Fruit fly (Drosophila melanogaster) whole organism, prepupa: ENCODE measurements around the gene CG9855.

ENCODE experiments used
- CG11762 ChIP-seq: fragments of 200-800 bp; sonication (Bioruptor generic); optimal IDR thresholded peaks from 3 replicates; lab custom pipeline; 2016; ENCODE audit warnings: missing biosample characterization, missing genetic modification characterization; ENCODE audit not compliant: insufficient read depth
- CG31627 ChIP-seq: fragments of 200-800 bp; sonication (Bioruptor generic); optimal IDR thresholded peaks from 3 replicates; lab custom pipeline; 2016; ENCODE audit warnings: missing biosample characterization, missing genetic modification characterization
- CG6792 ChIP-seq: fragments of 200-800 bp; sonication (Bioruptor generic); optimal IDR thresholded peaks from 3 replicates; lab custom pipeline; 2016; ENCODE audit warnings: missing biosample characterization, missing genetic modification characterization
- CG6808 ChIP-seq: fragments of 200-800 bp; sonication (Bioruptor generic); optimal IDR thresholded peaks from 3 replicates; lab custom pipeline; 2017; ENCODE audit warnings: missing biosample characterization, missing genetic modification characterization, mild to moderate bottlenecking, moderate library complexity, missing genetic modification reagents
- CG6854 ChIP-seq: fragments of 200-800 bp; sonication (Bioruptor generic); optimal IDR thresholded peaks from 2 replicates; lab custom pipeline; 2017; ENCODE audit warnings: missing biosample characterization, mild to moderate bottlenecking, missing genetic modification characterization
- CG7368 ChIP-seq: fragments of 200-800 bp; sonication (Bioruptor generic); optimal IDR thresholded peaks from 3 replicates; lab custom pipeline; 2016; ENCODE audit warnings: missing biosample characterization, missing genetic modification characterization
- Eip75B ChIP-seq: fragments of 200-800 bp; sonication (Bioruptor generic); optimal IDR thresholded peaks from 3 replicates; lab custom pipeline; 2016; ENCODE audit warnings: missing biosample characterization, missing genetic modification characterization
- Gug ChIP-seq: fragments of 200-800 bp; sonication (Bioruptor generic); IDR thresholded peaks from 2 replicates; pipeline ENCODE4 v1.3.6; 2022; ENCODE audit warnings: missing biosample characterization, missing genetic modification characterization
- Hr39 ChIP-seq: fragments of 200-800 bp; sonication (Bioruptor generic); optimal IDR thresholded peaks from 2 replicates; lab custom pipeline; 2016; ENCODE audit warnings: missing biosample characterization, missing genetic modification characterization
- Sox102F ChIP-seq: fragments of 200-800 bp; sonication (Bioruptor generic); optimal IDR thresholded peaks from 2 replicates; lab custom pipeline; 2016; ENCODE audit warnings: missing biosample characterization, mild to moderate bottlenecking, missing genetic modification characterization
- cyc ChIP-seq: fragments of 200-800 bp; sonication (Bioruptor generic); optimal IDR thresholded peaks from 3 replicates; lab custom pipeline; 2016; ENCODE audit warnings: missing biosample characterization, missing genetic modification characterization
- fd85E ChIP-seq: fragments of 200-800 bp; sonication (Bioruptor generic); optimal IDR thresholded peaks from 3 replicates; lab custom pipeline; 2016; ENCODE audit warnings: missing biosample characterization, missing genetic modification characterization
- pdm3 ChIP-seq: fragments of 200-800 bp; sonication (Bioruptor generic); optimal IDR thresholded peaks from 3 replicates; lab custom pipeline; 2016; ENCODE audit warnings: missing biosample characterization, missing genetic modification characterization
- topi ChIP-seq: fragments of 200-800 bp; sonication (Bioruptor generic); optimal IDR thresholded peaks from 3 replicates; lab custom pipeline; 2016; ENCODE audit warnings: missing biosample characterization, missing genetic modification characterization

- no peak for TF ChIP-seq CG7368 (GFP tag; lab: Kevin White, UChicago)
- no peak for TF ChIP-seq CG6808
- no peak for TF ChIP-seq pdm3 (GFP tag; lab: Kevin White, UChicago)
- TF ChIP-seq cyc (GFP tag; lab: Kevin White, UChicago): no peak
- TF ChIP-seq Hr39: no peak
- TF ChIP-seq CG11762 (GFP tag; lab: Kevin White, UChicago): no peak
- TF ChIP-seq CG6854: no peak
- no peak for TF ChIP-seq CG6792 (GFP tag; lab: Kevin White, UChicago)
- no peak for TF ChIP-seq Gug
- TF ChIP-seq topi: no peak
- TF ChIP-seq Sox102F (GFP tag; lab: Kevin White, UChicago): no peak
- no peak for TF ChIP-seq fd85E (GFP tag; lab: Kevin White, UChicago)
- no peak for TF ChIP-seq CG31627 (GFP tag; lab: Kevin White, UChicago)
- TF ChIP-seq Eip75B (GFP tag; lab: Kevin White, UChicago): no peak
These were observed 49.4 kb downstream of the CG9855 start for dm6 chr3R:4348197-4348814.
